Fruit fly (Drosophila melanogaster): Measurements from ENCODE around the gene CG15443.

dm6 chr2L:4463323-4463722, at the start of gene CG15443, which contains the start of gene Paris:
- TF ChIP-seq Sox15 (GFP tag; optimal IDR thresholded peaks at IDR 0.05): no peak
- no peak for TF ChIP-seq CG31627 (GFP tag; optimal IDR thresholded peaks at IDR 0.05)
- no peak for TF ChIP-seq CG11762 (GFP tag; optimal IDR thresholded peaks at IDR 0.05; ENCODE audit: insufficient read depth)
- TF ChIP-seq Eip75B (GFP tag; optimal IDR thresholded peaks at IDR 0.05): no peak
- no peak for TF ChIP-seq CG1621 (tag; optimal IDR thresholded peaks at IDR 0.05)
- no peak for TF ChIP-seq svp (GFP tag)
- no peak for TF ChIP-seq dac (GFP tag; optimal IDR thresholded peaks at IDR 0.05)
- no peak for TF ChIP-seq topi (GFP tag; optimal IDR thresholded peaks at IDR 0.05)
- TF ChIP-seq spab (GFP tag; optimal IDR thresholded peaks at IDR 0.05): no peak
- TF ChIP-seq eg (GFP tag; IDR thresholded peaks at IDR 0.05): no peak
- no peak for TF ChIP-seq CG16779 (tag; optimal IDR thresholded peaks at IDR 0.05)
- TF ChIP-seq Smox (GFP tag; optimal IDR thresholded peaks at IDR 0.05): no peak
- TF ChIP-seq Blimp-1 (GFP tag; optimal IDR thresholded peaks at IDR 0.05): no peak

Measured in whole organism, prepupa.